Fruit fly (Drosophila melanogaster) whole organism, embryonic: Measurements from ENCODE around the gene Mondo.

Source experiments
- Atf-2 ChIP-seq: fragments of 200-800 bp; sonication (Bioruptor generic); optimal IDR thresholded peaks from 2 replicates; lab custom pipeline; 2016; ENCODE audit warnings: missing biosample characterization, missing genetic modification characterization
- Atf6 ChIP-seq: fragments of 200-800 bp; sonication (Bioruptor generic); IDR thresholded peaks from 2 replicates; pipeline ENCODE4 v1.3.6; 2022; ENCODE audit warnings: missing biosample characterization, missing genetic modification characterization
- BEAF-32 ChIP-seq: fragments of 200-800 bp; sonication (Bioruptor generic); optimal IDR thresholded peaks from 3 replicates; lab custom pipeline; 2017; ENCODE audit warnings: missing biosample characterization, missing genetic modification characterization, mild to moderate bottlenecking, moderate library complexity, missing genetic modification reagents
- CG10565 ChIP-seq: fragments of 200-800 bp; sonication (Bioruptor generic); optimal IDR thresholded peaks from 3 replicates; lab custom pipeline; 2016; ENCODE audit warnings: missing biosample characterization, mild to moderate bottlenecking, missing genetic modification characterization
- CG13287 ChIP-seq: fragments of 200-800 bp; sonication (Bioruptor generic); IDR thresholded peaks from 2 replicates; pipeline ENCODE4 v1.3.6; 2022; ENCODE audit warnings: missing biosample characterization, missing genetic modification characterization; ENCODE audit not compliant: partially characterized antibody
- CG13424 ChIP-seq: fragments of 200-800 bp; sonication (Bioruptor generic); optimal IDR thresholded peaks from 2 replicates; lab custom pipeline; 2019; ENCODE audit warnings: missing biosample characterization, mild to moderate bottlenecking, missing genetic modification characterization, moderate library complexity
- CG14710 ChIP-seq: fragments of 200-800 bp; sonication (Bioruptor generic); optimal IDR thresholded peaks from 3 replicates; lab custom pipeline; 2019; ENCODE audit warnings: missing biosample characterization, mild to moderate bottlenecking, missing genetic modification characterization, moderate library complexity
- CG17186 ChIP-seq: fragments of 200-800 bp; sonication (Bioruptor generic); optimal IDR thresholded peaks from 3 replicates; lab custom pipeline; 2017; ENCODE audit warnings: missing biosample characterization, missing genetic modification reagents, missing genetic modification characterization
- CG17361 ChIP-seq: fragments of 200-800 bp; sonication (Bioruptor generic); IDR thresholded peaks from 3 replicates; pipeline ENCODE4 v1.3.6; 2022; ENCODE audit warnings: missing biosample characterization, missing genetic modification characterization
- CG18764 ChIP-seq: fragments of 200-800 bp; sonication (Bioruptor generic); optimal IDR thresholded peaks from 3 replicates; lab custom pipeline; 2016; ENCODE audit warnings: missing biosample characterization, missing genetic modification characterization
- CG2120 ChIP-seq: fragments of 200-800 bp; sonication (Bioruptor generic); optimal IDR thresholded peaks from 3 replicates; lab custom pipeline; 2016; ENCODE audit warnings: missing biosample characterization, missing genetic modification characterization
- CG2199 ChIP-seq: fragments of 200-800 bp; sonication (Bioruptor generic); IDR thresholded peaks from 3 replicates; pipeline ENCODE4 v1.3.6; 2022; ENCODE audit warnings: missing biosample characterization, missing genetic modification characterization
- CG3726 ChIP-seq: fragments of 200-800 bp; sonication (Bioruptor generic); IDR thresholded peaks from 3 replicates; pipeline ENCODE4, ENCODE4 v1.3.6; 2022; ENCODE audit warnings: missing biosample characterization, missing genetic modification characterization
- CG4617 ChIP-seq: fragments of 200-800 bp; sonication (Bioruptor generic); optimal IDR thresholded peaks from 3 replicates; lab custom pipeline; 2016; ENCODE audit warnings: missing biosample characterization, missing genetic modification characterization, borderline replicate concordance
- CG6854 ChIP-seq: fragments of 200-800 bp; sonication (Bioruptor generic); optimal IDR thresholded peaks from 3 replicates; lab custom pipeline; 2017; ENCODE audit warnings: missing biosample characterization, mild to moderate bottlenecking, missing genetic modification characterization
- CG8290 ChIP-seq, 3 experiments: fragments of 200-800 bp; sonication (Bioruptor generic); optimal IDR thresholded peaks; 2 replicates each; lab custom pipeline; 2016 to 2019; ENCODE audit warnings: missing biosample characterization in 3 of 3, missing genetic modification characterization in 3 of 3, mild to moderate bottlenecking in 2 of 3, moderate library complexity in 1 of 3
- CG9215 ChIP-seq: fragments of 200-800 bp; sonication (Bioruptor generic); IDR thresholded peaks from 2 replicates; pipeline ENCODE4 v1.3.6; 2022; ENCODE audit warnings: missing biosample characterization, missing genetic modification characterization
- CG9797 ChIP-seq: fragments of 200-800 bp; sonication (Bioruptor generic); optimal IDR thresholded peaks from 3 replicates; lab custom pipeline; 2018; ENCODE audit warnings: missing biosample characterization, mild to moderate bottlenecking, missing genetic modification characterization
- CTCF ChIP-seq: fragments of 200-800 bp; sonication (Bioruptor generic); optimal IDR thresholded peaks from 2 replicates; lab custom pipeline; 2017; ENCODE audit warnings: missing biosample characterization, mild to moderate bottlenecking, missing genetic modification characterization, moderate library complexity
- CkIIα-i1 ChIP-seq: fragments of 200-800 bp; sonication (Bioruptor generic); IDR thresholded peaks from 2 replicates; pipeline ENCODE4 v1.3.6; 2022; ENCODE audit warnings: missing biosample characterization, missing genetic modification characterization
- Dek ChIP-seq: fragments of 200-800 bp; sonication (Bioruptor generic); optimal IDR thresholded peaks from 3 replicates; lab custom pipeline; 2019; ENCODE audit warnings: missing biosample characterization, mild to moderate bottlenecking, missing genetic modification characterization, moderate library complexity
- Dp ChIP-seq: fragments of 200-800 bp; sonication (Bioruptor generic); optimal IDR thresholded peaks from 2 replicates; lab custom pipeline; 2018; ENCODE audit warnings: missing biosample characterization, mild to moderate bottlenecking, missing genetic modification characterization, moderate library complexity
- E2f2 ChIP-seq: fragments of 200-800 bp; sonication (Bioruptor generic); IDR thresholded peaks from 2 replicates; pipeline ENCODE4 v1.3.6; 2022; ENCODE audit warnings: missing biosample characterization, missing genetic modification characterization
- Ets65A ChIP-seq: fragments of 200-800 bp; sonication (Bioruptor generic); peaks from one replicate; lab custom pipeline; 2016; ENCODE audit warnings: missing biosample characterization, missing genetic modification characterization
- Fer2 ChIP-seq: fragments of 200-800 bp; sonication (Bioruptor generic); optimal IDR thresholded peaks from 2 replicates; lab custom pipeline; 2018; ENCODE audit warnings: missing biosample characterization, mild to moderate bottlenecking, missing genetic modification characterization, moderate library complexity
- HHEX ChIP-seq: fragments of 200-800 bp; sonication (Bioruptor generic); optimal IDR thresholded peaks from 3 replicates; lab custom pipeline; 2017; ENCODE audit warnings: missing biosample characterization, mild to moderate bottlenecking, missing genetic modification characterization, missing genetic modification reagents
- Hr39 ChIP-seq: fragments of >200 bp; optimal IDR thresholded peaks from 2 replicates; lab custom pipeline; 2017
- Jarid2 ChIP-seq: fragments of 200-800 bp; sonication (Bioruptor generic); optimal IDR thresholded peaks from 3 replicates; lab custom pipeline; 2017; ENCODE audit warnings: mild to moderate bottlenecking, missing biosample characterization, missing genetic modification reagents, missing genetic modification characterization
- Myb ChIP-seq: fragments of 200-800 bp; sonication (Bioruptor generic); optimal IDR thresholded peaks from 2 replicates; lab custom pipeline; 2016; ENCODE audit warnings: missing biosample characterization, missing genetic modification characterization
- NC2α ChIP-seq: fragments of 200-800 bp; sonication (Bioruptor generic); optimal IDR thresholded peaks from 2 replicates; lab custom pipeline; 2016; ENCODE audit warnings: missing biosample characterization, missing genetic modification characterization
- NfI ChIP-seq: fragments of 200-800 bp; sonication (Bioruptor generic); optimal IDR thresholded peaks from 3 replicates; lab custom pipeline; 2018; ENCODE audit warnings: missing biosample characterization, mild to moderate bottlenecking, missing genetic modification characterization, moderate library complexity
- PHDP ChIP-seq: fragments of 200-800 bp; sonication (Bioruptor generic); optimal IDR thresholded peaks from 3 replicates; lab custom pipeline; 2018; ENCODE audit warnings: missing biosample characterization, mild to moderate bottlenecking, missing genetic modification characterization, moderate library complexity
- Sin3A ChIP-seq: fragments of >200 bp; optimal IDR thresholded peaks from 2 replicates; lab custom pipeline; 2018
- Six4 ChIP-seq: fragments of 200-800 bp; sonication (Bioruptor generic); optimal IDR thresholded peaks from 2 replicates; lab custom pipeline; 2016; ENCODE audit warnings: missing biosample characterization, missing genetic modification characterization
- aop ChIP-seq: fragments of 200-800 bp; sonication (Bioruptor generic); IDR thresholded peaks from 2 replicates; pipeline ENCODE4 v1.3.6; 2022; ENCODE audit warnings: missing biosample characterization, missing genetic modification characterization
- chn ChIP-seq: fragments of 200-800 bp; sonication (Bioruptor generic); optimal IDR thresholded peaks from 2 replicates; lab custom pipeline; 2016; ENCODE audit warnings: missing biosample characterization, missing genetic modification characterization
- crp ChIP-seq, 2 experiments: fragments of 200-800 bp; sonication (Bioruptor generic); optimal IDR thresholded peaks; 2 replicates in 1 of 2; 3 replicates in 1 of 2; lab custom pipeline; 2017; ENCODE audit warnings: missing biosample characterization in 2 of 2, missing genetic modification characterization in 2 of 2, mild to moderate bottlenecking in 1 of 2, moderate library complexity in 1 of 2
- dati ChIP-seq: fragments of 200-800 bp; sonication (Bioruptor generic); IDR thresholded peaks from 2 replicates; pipeline ENCODE4 v1.3.6; 2022; ENCODE audit warnings: missing biosample characterization, missing genetic modification characterization
- fu2 ChIP-seq: fragments of 200-800 bp; sonication (Bioruptor generic); optimal IDR thresholded peaks from 2 replicates; lab custom pipeline; 2016; ENCODE audit warnings: missing biosample characterization, missing genetic modification characterization
- gcm ChIP-seq: fragments of 200-800 bp; sonication (Bioruptor generic); optimal IDR thresholded peaks from 2 replicates; lab custom pipeline; 2019; ENCODE audit warnings: missing biosample characterization, mild to moderate bottlenecking, missing genetic modification characterization, moderate library complexity
- grau ChIP-seq: fragments of 200-800 bp; optimal IDR thresholded peaks from 3 replicates; lab custom pipeline; 2019; ENCODE audit warnings: missing biosample characterization, mild to moderate bottlenecking, missing genetic modification characterization, moderate library complexity
- insv ChIP-seq, 2 experiments: fragments of 200-800 bp; sonication (Bioruptor generic); optimal IDR thresholded peaks; 3 replicates each; lab custom pipeline; 2016 to 2018; ENCODE audit warnings: missing biosample characterization in 2 of 2, missing genetic modification characterization in 2 of 2
- lilli ChIP-seq: fragments of 200-800 bp; sonication (Bioruptor generic); optimal IDR thresholded peaks from 3 replicates; lab custom pipeline; 2016; ENCODE audit warnings: missing biosample characterization, missing genetic modification characterization
- nmo ChIP-seq: fragments of 200-800 bp; sonication (Bioruptor generic); optimal IDR thresholded peaks from 2 replicates; lab custom pipeline; 2018; ENCODE audit warnings: missing biosample characterization, mild to moderate bottlenecking, missing genetic modification characterization, moderate library complexity
- otp ChIP-seq: fragments of 200-800 bp; sonication (Bioruptor generic); IDR thresholded peaks from 3 replicates; pipeline ENCODE4, ENCODE4 v1.3.6; 2022; ENCODE audit warnings: missing biosample characterization, missing genetic modification characterization
- pzg ChIP-seq: fragments of 200-800 bp; sonication (Bioruptor generic); optimal IDR thresholded peaks from 3 replicates; lab custom pipeline; 2018; ENCODE audit warnings: missing biosample characterization, mild to moderate bottlenecking, missing genetic modification characterization, moderate library complexity
- repo ChIP-seq: fragments of 200-800 bp; sonication (Bioruptor generic); optimal IDR thresholded peaks from 2 replicates; lab custom pipeline; 2016; ENCODE audit warnings: missing biosample characterization, missing genetic modification characterization
- sens ChIP-seq: fragments of 200-800 bp; sonication (Bioruptor generic); peaks from one replicate; lab custom pipeline; 2016; ENCODE audit warnings: missing biosample characterization, missing genetic modification characterization
- sqz ChIP-seq: fragments of 200-800 bp; sonication (Bioruptor generic); optimal IDR thresholded peaks from 3 replicates; lab custom pipeline; 2018; ENCODE audit warnings: missing biosample characterization, mild to moderate bottlenecking, missing genetic modification characterization
- stc ChIP-seq: fragments of 200-800 bp; sonication (Bioruptor generic); IDR thresholded peaks from 2 replicates; pipeline ENCODE4 v1.3.6; 2022; ENCODE audit warnings: missing biosample characterization, missing genetic modification characterization
- sug ChIP-seq: fragments of 200-800 bp; optimal IDR thresholded peaks from 2 replicates; lab custom pipeline; 2019; ENCODE audit warnings: missing biosample characterization, mild to moderate bottlenecking, missing genetic modification characterization, moderate library complexity
- zen2 ChIP-seq: fragments of 200-800 bp; sonication (Bioruptor generic); IDR thresholded peaks from 3 replicates; pipeline ENCODE4 v1.3.6; 2022; ENCODE audit warnings: missing biosample characterization, missing genetic modification characterization; ENCODE audit not compliant: partially characterized antibody

The Mondo gene

dm6 chr2L:21262832-21263231 is 47.0 kb downstream of the Mondo start, which contains the start of gene CG8671 (continued):
- no peak for TF ChIP-seq aop (GFP tag; lab: Robert Waterston, UW)
- TF ChIP-seq Hr39 (lab: Kevin White, UChicago): no peak
- peak; percentile 72 for TF ChIP-seq Jarid2
- no peak for TF ChIP-seq fu2 (GFP tag; lab: Kevin White, UChicago)
- 0 out of 3 replicates have a peak, but pooled peaks have one; percentile 30 for TF ChIP-seq CG2199 (GFP tag; lab: Robert Waterston, UW)
- TF ChIP-seq CG13424 (tag; lab: Kevin White, UChicago): no peak
- TF ChIP-seq lilli (GFP tag; lab: Kevin White, UChicago): peak; percentile 33
- TF ChIP-seq CG2120 (GFP tag; lab: Kevin White, UChicago): peak; percentile 1
- TF ChIP-seq sug (tag; lab: Kevin White, UChicago): peak; percentile 29
- TF ChIP-seq Fer2 (tag; lab: Kevin White, UChicago): no peak
- TF ChIP-seq NfI (GFP tag; lab: Kevin White, UChicago): peak; percentile 14
- TF ChIP-seq CkIIα-i1 (GFP tag; lab: Robert Waterston, UW): no peak
- TF ChIP-seq dati (GFP tag; lab: Robert Waterston, UW): no peak
- peak in 1 of 2 experiments; percentile 4 for TF ChIP-seq crp (GFP tag; optimal IDR thresholded peaks at IDR 0.05; lab: Kevin White, UChicago)
- no peak for TF ChIP-seq Myb
- TF ChIP-seq repo (GFP tag; lab: Kevin White, UChicago): peak; percentile 29
- TF ChIP-seq CG13287: peak; percentile 47; the same call in 1 of the 2 replicates
- TF ChIP-seq nmo (GFP tag; lab: Kevin White, UChicago): peak; percentile 28
- peak; percentile 82 for TF ChIP-seq CG9797 (GFP tag; lab: Kevin White, UChicago)
- peak; percentile 19 for TF ChIP-seq Ets65A (GFP tag; lab: Kevin White, UChicago)
- TF ChIP-seq pzg (GFP tag; lab: Kevin White, UChicago): peak; percentile 74
- TF ChIP-seq CTCF: peak; percentile 0
- no peak for TF ChIP-seq CG6854 (GFP tag; lab: Kevin White, UChicago)
- TF ChIP-seq CG3726 (GFP tag; lab: Robert Waterston, UW): no peak
- no peak for TF ChIP-seq HHEX (GFP tag; lab: Kevin White, UChicago)
- TF ChIP-seq zen2 (GFP tag; lab: Robert Waterston, UW): no peak
- no peak for TF ChIP-seq Dek
- TF ChIP-seq CG8290 (GFP tag; optimal IDR thresholded peaks at IDR 0.05; lab: Kevin White, UChicago): peak; percentile 36
- no peak for TF ChIP-seq CG8290 (tag; optimal IDR thresholded peaks at IDR 0.05; lab: Kevin White, UChicago)
- TF ChIP-seq CG4617 (GFP tag; lab: Kevin White, UChicago): peak; percentile 83
- no peak for TF ChIP-seq Atf6 (GFP tag; lab: Robert Waterston, UW)
- TF ChIP-seq sqz (GFP tag; lab: Kevin White, UChicago): peak; percentile 85
- TF ChIP-seq Six4 (GFP tag; lab: Kevin White, UChicago): no peak
- no peak for TF ChIP-seq Atf-2 (GFP tag; lab: Kevin White, UChicago)
- TF ChIP-seq insv (GFP tag; optimal IDR thresholded peaks at IDR 0.05; lab: Kevin White, UChicago): no peak
- peak; percentile 86 for TF ChIP-seq sens (GFP tag; lab: Kevin White, UChicago)
- TF ChIP-seq CG17361 (GFP tag; lab: Robert Waterston, UW): peak; percentile 26; the same call in 1 of the 3 replicates
- peak; percentile 35 for TF ChIP-seq Dp
- no peak for TF ChIP-seq CG10565
- TF ChIP-seq otp (GFP tag; lab: Robert Waterston, UW): no peak
- TF ChIP-seq CG17186 (GFP tag; lab: Kevin White, UChicago): peak; percentile 1
- TF ChIP-seq BEAF-32 (GFP tag; lab: Kevin White, UChicago): peak; percentile 33
- no peak for TF ChIP-seq stc (GFP tag; lab: Robert Waterston, UW)
- TF ChIP-seq gcm: peak; percentile 19
- no peak for TF ChIP-seq PHDP (tag; lab: Kevin White, UChicago)
- peak; percentile 43; the same call in 1 of the 2 replicates for TF ChIP-seq E2f2
- TF ChIP-seq grau (tag; lab: Kevin White, UChicago): peak; percentile 40
- TF ChIP-seq CG18764 (GFP tag; lab: Kevin White, UChicago): no peak
- TF ChIP-seq chn (GFP tag; lab: Kevin White, UChicago): no peak
- peak; percentile 35 for TF ChIP-seq CG14710 (tag; lab: Kevin White, UChicago)
- TF ChIP-seq NC2α (GFP tag; lab: Kevin White, UChicago): no peak
- TF ChIP-seq Sin3A (lab: Kevin White, UChicago): peak; percentile 33
- TF ChIP-seq CG9215 (GFP tag; lab: Robert Waterston, UW): no peak
